Fruit fly (Drosophila melanogaster): ENCODE measurements around the gene bru3.
A peak's percentile ranks its signal among the peaks of the same experiment; 100 is the strongest.

bru3 gene

dm6 chr3L:13486860-13487404 lies 316.3 kb downstream of the bru3 start:
- no peak for TF ChIP-seq z (GFP tag; IDR thresholded peaks at IDR 0.05)
- no peak for TF ChIP-seq Six4 (GFP tag; optimal IDR thresholded peaks at IDR 0.05)
- TF ChIP-seq crol (GFP tag; IDR thresholded peaks at IDR 0.05): peak; percentile 88
- TF ChIP-seq CG12071 (GFP tag; optimal IDR thresholded peaks at IDR 0.05): peak; percentile 20
- TF ChIP-seq CG18262 (tag; optimal IDR thresholded peaks at IDR 0.05): no peak
- TF ChIP-seq CG17361 (GFP tag; IDR thresholded peaks at IDR 0.05): no peak
- TF ChIP-seq hbn (GFP tag; IDR thresholded peaks at IDR 0.05; ENCODE audit: partially characterized antibody): 0 out of 2 replicates have a peak, but pooled peaks have one; percentile 2
- no peak for TF ChIP-seq Eip74EF (GFP tag; optimal IDR thresholded peaks at IDR 0.05)
- TF ChIP-seq salm (tag; optimal IDR thresholded peaks at IDR 0.05): no peak
- TF ChIP-seq Xrp1 (GFP tag; IDR thresholded peaks at IDR 0.05): 0 out of 2 replicates have a peak, but pooled peaks have one; percentile 20
- TF ChIP-seq bsh (GFP tag; optimal IDR thresholded peaks at IDR 0.05): peak in 1 of 2 experiments; percentile 33
- TF ChIP-seq sr (GFP tag; IDR thresholded peaks at IDR 0.05): 0 out of 3 replicates have a peak, but pooled peaks have one; percentile 10
- peak; percentile 5; the same call in 1 of the 2 replicates for TF ChIP-seq CG13287 (GFP tag; IDR thresholded peaks at IDR 0.05; ENCODE audit: partially characterized antibody)
- TF ChIP-seq ab (GFP tag; optimal IDR thresholded peaks at IDR 0.05): no peak
- no peak for TF ChIP-seq gfzf (GFP tag; optimal IDR thresholded peaks at IDR 0.05)
- TF ChIP-seq H2.0 (GFP tag; IDR thresholded peaks at IDR 0.05): no peak
- TF ChIP-seq CG18619 (GFP tag; optimal IDR thresholded peaks at IDR 0.05): no peak
- no peak for TF ChIP-seq CG16779 (GFP tag; IDR thresholded peaks at IDR 0.05)
- TF ChIP-seq rib (GFP tag; IDR thresholded peaks at IDR 0.05): no peak; the same call in 1 of the 2 replicates
- TF ChIP-seq CG1529 (GFP tag; optimal IDR thresholded peaks at IDR 0.05): no peak
- peak; percentile 72 for TF ChIP-seq Med (GFP tag)
- no peak for TF ChIP-seq CG7556 (GFP tag; optimal IDR thresholded peaks at IDR 0.05)
- no peak for TF ChIP-seq repo (GFP tag; optimal IDR thresholded peaks at IDR 0.05)
- TF ChIP-seq CG4617 (GFP tag; optimal IDR thresholded peaks at IDR 0.05; ENCODE audit: borderline replicate concordance): peak; percentile 16
- TF ChIP-seq cg (GFP tag; optimal IDR thresholded peaks at IDR 0.05): no peak
- no peak for TF ChIP-seq corto (GFP tag; optimal IDR thresholded peaks at IDR 0.05)
- TF ChIP-seq CG10979 (tag; optimal IDR thresholded peaks at IDR 0.05): no peak
- TF ChIP-seq CG15073 (GFP tag; optimal IDR thresholded peaks at IDR 0.05): no peak
- TF ChIP-seq CG34224 (GFP tag; IDR thresholded peaks at IDR 0.05; ENCODE audit: partially characterized antibody): 0 out of 3 replicates have a peak, but pooled peaks have one; percentile 9
- TF ChIP-seq MESR4 (GFP tag; optimal IDR thresholded peaks at IDR 0.05): peak; percentile 95
- no peak for TF ChIP-seq CG9215 (GFP tag; IDR thresholded peaks at IDR 0.05)
- TF ChIP-seq YL-1 (GFP tag; optimal IDR thresholded peaks at IDR 0.05): peak; percentile 14
- TF ChIP-seq pb (GFP tag; optimal IDR thresholded peaks at IDR 0.05): peak; percentile 2
- TF ChIP-seq Doc3 (GFP tag; IDR thresholded peaks at IDR 0.05; ENCODE audit: partially characterized antibody): 0 out of 3 replicates have a peak, but pooled peaks have one; percentile 44
- no peak for TF ChIP-seq pum (GFP tag; optimal IDR thresholded peaks at IDR 0.05)
- TF ChIP-seq CG2129 (GFP tag; IDR thresholded peaks at IDR 0.05; ENCODE audit: partially characterized antibody): no peak
- TF ChIP-seq Hsf (GFP tag; optimal IDR thresholded peaks at IDR 0.05): no peak
- 0 out of 3 replicates have a peak, but pooled peaks have one; percentile 1 for TF ChIP-seq vnd (GFP tag; IDR thresholded peaks at IDR 0.05; ENCODE audit: partially characterized antibody)
- no peak for TF ChIP-seq insv (GFP tag; optimal IDR thresholded peaks at IDR 0.05)
- TF ChIP-seq row (GFP tag; IDR thresholded peaks at IDR 0.05): 0 out of 3 replicates have a peak, but pooled peaks have one; percentile 4
- TF ChIP-seq gce (GFP tag; IDR thresholded peaks at IDR 0.05): no peak
- TF ChIP-seq CG11695 (GFP tag; IDR thresholded peaks at IDR 0.05): peak; percentile 31; the same call in 1 of the 3 replicates
- no peak for TF ChIP-seq Side (GFP tag; optimal IDR thresholded peaks at IDR 0.05)
- no peak for TF ChIP-seq CG31388 (GFP tag; optimal IDR thresholded peaks at IDR 0.05)
- no peak for TF ChIP-seq CG1233 (GFP tag; optimal IDR thresholded peaks at IDR 0.05)
- no peak for TF ChIP-seq CG8089 (GFP tag; optimal IDR thresholded peaks at IDR 0.05)
- TF ChIP-seq nom (GFP tag; optimal IDR thresholded peaks at IDR 0.05): peak; percentile 51

Data from whole organism, embryonic.